Fruit fly (Drosophila melanogaster): ENCODE data around the gene CG7394.

Gene CG7394

dm6 chr3L:11561946-11562760 is at the start of gene CG7394, which contains the start of gene Mob2:
TSS of gene CG7394 (plus strand) at chr3L:11561996.
TSS of gene Mob2 (minus strand) at chr3L:11562233.
- TF ChIP-seq CG17806 (tag; optimal IDR thresholded peaks at IDR 0.05) (peak; percentile 87), CG4496 (GFP tag; IDR thresholded peaks at IDR 0.05) (peak; percentile 87), Pif1A (GFP tag; optimal IDR thresholded peaks at IDR 0.05) (peak; percentile 88), gl (tag; optimal IDR thresholded peaks at IDR 0.05) (peak; percentile 13), EcR (GFP tag; optimal IDR thresholded peaks at IDR 0.05) (peak; percentile 17), CG12605 (GFP tag; IDR thresholded peaks at IDR 0.05) (peak; percentile 81), Snoo (tag; optimal IDR thresholded peaks at IDR 0.05) (peak; percentile 81), CG14655 (GFP tag; optimal IDR thresholded peaks at IDR 0.05) (peak; percentile 84), rn (GFP tag; IDR thresholded peaks at IDR 0.05) (peak; percentile 71), CG13204 (GFP tag; optimal IDR thresholded peaks at IDR 0.05) (no peak), Pif1B (GFP tag; optimal IDR thresholded peaks at IDR 0.05) (peak; percentile 87), CG34367 (tag; optimal IDR thresholded peaks at IDR 0.05) (peak; percentile 80), D1 (tag; optimal IDR thresholded peaks at IDR 0.05) (peak; percentile 85), CG8301 (tag; optimal IDR thresholded peaks at IDR 0.05) (peak; percentile 80), CG15710 (tag; optimal IDR thresholded peaks at IDR 0.05) (peak; percentile 81), CG32121 (GFP tag; IDR thresholded peaks at IDR 0.05) (peak; percentile 86; the same call in 1 of the 2 replicates), Ets98B (GFP tag; IDR thresholded peaks at IDR 0.05) (peak; percentile 87), CG9948 (tag; optimal IDR thresholded peaks at IDR 0.05) (peak; percentile 75), CG10348 (GFP tag; IDR thresholded peaks at IDR 0.05) (peak; percentile 50; the same call in 1 of the 2 replicates), fd96Ca (GFP tag; IDR thresholded peaks at IDR 0.05) (peak; percentile 90), CG8159 (tag; optimal IDR thresholded peaks at IDR 0.05) (peak; percentile 81)

dm6 chr3L:11513405-11513804 is 48.4 kb upstream of the CG7394 start, which contains the start of gene CG7512:
TSS of gene CG7512 (plus strand) at chr3L:11513705.
- TF ChIP-seq Ets98B (GFP tag; IDR thresholded peaks at IDR 0.05) (no peak), gl (tag; optimal IDR thresholded peaks at IDR 0.05) (no peak), Pif1B (GFP tag; optimal IDR thresholded peaks at IDR 0.05) (no peak), CG15710 (tag; optimal IDR thresholded peaks at IDR 0.05) (no peak), CG13204 (GFP tag; optimal IDR thresholded peaks at IDR 0.05) (no peak)

dm6 chr3L:11515349-11516079 is 46.3 kb upstream of the CG7394 start:
- TF ChIP-seq CG13204 (GFP tag; optimal IDR thresholded peaks at IDR 0.05) (no peak), CG17806 (tag; optimal IDR thresholded peaks at IDR 0.05) (no peak), CG4496 (GFP tag; IDR thresholded peaks at IDR 0.05) (no peak), CG8301 (tag; optimal IDR thresholded peaks at IDR 0.05) (no peak), D1 (tag; optimal IDR thresholded peaks at IDR 0.05) (no peak), Pif1A (GFP tag; optimal IDR thresholded peaks at IDR 0.05) (no peak)

dm6 chr3L:11516229-11516628 is 45.6 kb upstream of the CG7394 start:
- TF ChIP-seq gl (tag; optimal IDR thresholded peaks at IDR 0.05) = no peak
- TF ChIP-seq CG34367 (tag; optimal IDR thresholded peaks at IDR 0.05) = no peak
- TF ChIP-seq CG17806 (tag; optimal IDR thresholded peaks at IDR 0.05) = no peak
- no peak for TF ChIP-seq CG14655 (GFP tag; optimal IDR thresholded peaks at IDR 0.05)
- no peak for TF ChIP-seq D1 (tag; optimal IDR thresholded peaks at IDR 0.05)
- TF ChIP-seq CG8301 (tag; optimal IDR thresholded peaks at IDR 0.05) = no peak
- TF ChIP-seq CG15710 (tag; optimal IDR thresholded peaks at IDR 0.05) = no peak
- no peak for TF ChIP-seq CG9948 (tag; optimal IDR thresholded peaks at IDR 0.05)
- TF ChIP-seq CG8159 (tag; optimal IDR thresholded peaks at IDR 0.05) = no peak
- no peak for TF ChIP-seq Pif1B (GFP tag; optimal IDR thresholded peaks at IDR 0.05)
- TF ChIP-seq Ets98B (GFP tag; IDR thresholded peaks at IDR 0.05) = no peak
- TF ChIP-seq CG10348 (GFP tag; IDR thresholded peaks at IDR 0.05) = no peak
- TF ChIP-seq rn (GFP tag; IDR thresholded peaks at IDR 0.05) = no peak
- TF ChIP-seq fd96Ca (GFP tag; IDR thresholded peaks at IDR 0.05) = no peak
- no peak for TF ChIP-seq EcR (GFP tag; optimal IDR thresholded peaks at IDR 0.05)
- no peak for TF ChIP-seq CG32121 (GFP tag; IDR thresholded peaks at IDR 0.05)
- TF ChIP-seq CG12605 (GFP tag; IDR thresholded peaks at IDR 0.05) = no peak
- no peak for TF ChIP-seq Snoo (tag; optimal IDR thresholded peaks at IDR 0.05)
- no peak for TF ChIP-seq CG13204 (GFP tag; optimal IDR thresholded peaks at IDR 0.05)

dm6 chr3L:11522613-11523012 is 39.2 kb upstream of the CG7394 start, which contains the start of the genes CG11714 and Fuca:
TSS of gene CG11714 (minus strand) at chr3L:11522713.
TSS of gene Fuca (minus strand) at chr3L:11522713.
- no peak for TF ChIP-seq Ets98B (GFP tag; IDR thresholded peaks at IDR 0.05)
- TF ChIP-seq CG8301 (tag; optimal IDR thresholded peaks at IDR 0.05) = no peak
- no peak for TF ChIP-seq CG13204 (GFP tag; optimal IDR thresholded peaks at IDR 0.05)
- no peak for TF ChIP-seq CG32121 (GFP tag; IDR thresholded peaks at IDR 0.05)
- TF ChIP-seq CG12605 (GFP tag; IDR thresholded peaks at IDR 0.05) = no peak
- no peak for TF ChIP-seq Pif1A (GFP tag; optimal IDR thresholded peaks at IDR 0.05)
- no peak for TF ChIP-seq CG15710 (tag; optimal IDR thresholded peaks at IDR 0.05)
- no peak for TF ChIP-seq CG17806 (tag; optimal IDR thresholded peaks at IDR 0.05)

- TF ChIP-seq CG9948 (tag; optimal IDR thresholded peaks at IDR 0.05) (no peak), CG13204 (GFP tag; optimal IDR thresholded peaks at IDR 0.05) (no peak), D1 (tag; optimal IDR thresholded peaks at IDR 0.05) (no peak), CG32121 (GFP tag; IDR thresholded peaks at IDR 0.05) (no peak), gl (tag; optimal IDR thresholded peaks at IDR 0.05) (no peak)
Measured at dm6 chr3L:11523286-11523685, 38.5 kb upstream of the CG7394 start.
